Fruit fly (Drosophila melanogaster): ENCODE measurements around the gene tho2.

Gene tho2

DNA sequence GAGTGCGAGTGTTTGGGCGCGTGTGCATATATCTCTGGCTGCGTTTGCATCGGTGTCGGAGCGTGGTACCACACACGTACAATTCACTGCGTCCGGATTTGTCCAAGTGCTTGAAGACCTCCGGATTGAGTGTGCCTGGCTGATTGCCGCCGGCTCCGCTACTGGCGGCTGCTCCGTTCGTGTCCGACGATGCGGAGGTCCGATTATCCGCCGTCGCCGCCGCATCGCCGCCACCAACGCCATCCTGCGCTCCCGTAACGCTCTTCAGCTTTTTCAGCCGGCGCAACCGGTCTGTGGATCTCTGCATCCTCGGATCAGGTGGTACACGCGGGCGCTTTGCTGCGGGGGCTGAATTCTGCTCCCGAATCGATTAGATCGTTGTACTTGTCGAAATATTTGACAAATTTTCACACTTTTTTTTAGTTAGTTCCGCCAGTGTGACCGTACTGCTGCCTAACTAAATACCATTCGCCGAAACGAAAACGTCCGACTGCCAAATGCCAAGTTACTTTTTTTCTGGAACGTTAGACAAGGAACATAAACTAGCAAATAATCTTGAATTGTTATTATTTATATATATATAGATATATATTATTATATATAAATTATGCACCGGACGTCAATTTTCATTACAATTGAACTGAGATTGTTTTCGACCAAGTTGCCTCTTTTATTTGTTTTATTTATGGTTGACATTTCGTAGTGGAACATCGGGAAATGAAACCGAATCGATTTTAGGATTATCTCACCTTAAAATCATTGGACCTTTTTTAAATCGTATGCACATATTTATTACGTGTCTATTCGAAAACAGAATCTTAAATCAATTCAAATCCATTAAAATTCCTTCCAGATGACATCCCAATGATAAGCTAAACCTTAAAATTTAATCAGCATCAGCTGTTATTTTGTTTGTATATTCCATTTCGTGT lies at the start of gene tho2:
tho2 (minus strand) TSS at position 463 of the 932 bp plus-strand sequence.
- TF ChIP-seq pdm3 (GFP tag; optimal IDR thresholded peaks at IDR 0.05), result no peak
- no peak for TF ChIP-seq CG9139 (GFP tag; optimal IDR thresholded peaks at IDR 0.05)
- TF ChIP-seq OdsH (GFP tag; optimal IDR thresholded peaks at IDR 0.05), result no peak
- TF ChIP-seq Smox (GFP tag; optimal IDR thresholded peaks at IDR 0.05), result no peak
- no peak for TF ChIP-seq CG11762 (GFP tag; optimal IDR thresholded peaks at IDR 0.05; ENCODE audit: insufficient read depth)
- TF ChIP-seq CG3032 (tag; optimal IDR thresholded peaks at IDR 0.05), result no peak
- no peak for TF ChIP-seq Hr38 (GFP tag; optimal IDR thresholded peaks at IDR 0.05)
- TF ChIP-seq Hr39 (GFP tag; optimal IDR thresholded peaks at IDR 0.05), result no peak
- TF ChIP-seq CG6854 (GFP tag; optimal IDR thresholded peaks at IDR 0.05), result no peak
- TF ChIP-seq acj6 (GFP tag; optimal IDR thresholded peaks at IDR 0.05), result no peak
- no peak for TF ChIP-seq Sox102F (GFP tag; optimal IDR thresholded peaks at IDR 0.05)
- no peak for TF ChIP-seq CG32006 (GFP tag; optimal IDR thresholded peaks at IDR 0.05)
- TF ChIP-seq fkh (GFP tag; optimal IDR thresholded peaks at IDR 0.05), result no peak
- no peak for TF ChIP-seq Ets96B (tag; optimal IDR thresholded peaks at IDR 0.05)
- TF ChIP-seq CG34406 (GFP tag; optimal IDR thresholded peaks at IDR 0.05), result no peak
- TF ChIP-seq salr (GFP tag; optimal IDR thresholded peaks at IDR 0.05), result no peak

DNA sequence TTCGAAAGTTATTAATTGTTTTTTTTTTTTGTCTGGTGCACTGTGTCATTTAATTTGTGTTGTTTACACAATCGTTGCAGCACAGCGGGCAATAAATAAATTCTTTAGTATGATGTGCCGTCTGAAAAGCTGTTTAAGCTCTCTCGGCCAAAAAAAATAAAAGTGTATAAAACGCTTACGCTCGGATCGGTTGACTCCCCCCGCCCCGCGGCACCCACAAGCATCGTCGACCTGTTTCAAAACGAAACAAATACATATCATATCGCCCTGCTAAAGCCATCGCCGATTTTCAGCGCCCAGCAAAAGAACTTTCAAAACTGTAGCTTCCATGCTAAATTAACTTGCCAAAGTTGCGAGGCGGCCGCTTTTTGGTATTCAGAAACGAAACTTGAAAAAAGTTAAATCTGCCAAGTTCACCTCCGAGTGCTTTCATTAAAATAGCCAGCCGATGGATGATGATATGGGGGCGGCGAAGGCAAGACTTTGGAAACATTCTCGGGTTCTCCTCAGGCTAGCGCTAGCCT lies 49.4 kb upstream of the tho2 start:
- TF ChIP-seq net (GFP tag; optimal IDR thresholded peaks at IDR 0.05), result no peak
- TF ChIP-seq ss (GFP tag; optimal IDR thresholded peaks at IDR 0.05), result no peak
- TF ChIP-seq Blimp-1 (GFP tag; optimal IDR thresholded peaks at IDR 0.05), result peak; percentile 10
- peak; percentile 52 for TF ChIP-seq svp (GFP tag)
- peak; percentile 28 for TF ChIP-seq vri (GFP tag; optimal IDR thresholded peaks at IDR 0.05)
- peak; percentile 29 for TF ChIP-seq CG6854 (GFP tag; optimal IDR thresholded peaks at IDR 0.05)

DNA sequence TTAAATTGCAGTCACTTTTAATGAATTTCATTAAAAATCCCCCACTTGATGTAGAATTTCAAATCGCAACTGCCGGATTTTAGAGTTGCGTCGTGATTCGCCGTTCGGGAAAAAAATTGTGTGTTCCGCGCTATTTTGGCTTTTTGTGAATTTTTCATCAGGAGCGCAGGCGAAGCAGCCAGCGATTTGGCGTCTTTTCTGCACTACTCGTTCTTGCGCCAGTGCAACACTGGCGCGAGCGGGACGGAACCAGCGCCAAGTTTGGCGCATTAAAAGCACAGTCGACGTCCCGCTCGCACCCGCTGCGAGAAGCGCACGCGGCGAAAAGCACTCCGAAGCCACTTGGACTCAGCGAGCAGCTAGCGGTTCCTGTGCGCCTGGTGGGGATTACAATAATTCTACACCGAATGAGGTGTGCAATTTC lies 48.4 kb upstream of the tho2 start:
- no peak for TF ChIP-seq dac (GFP tag; optimal IDR thresholded peaks at IDR 0.05)
- TF ChIP-seq CG6276 (GFP tag; optimal IDR thresholded peaks at IDR 0.05), result peak; percentile 61
- TF ChIP-seq dsx (GFP tag; optimal IDR thresholded peaks at IDR 0.05; ENCODE audit: poor library complexity, severe bottlenecking), result peak; percentile 58
- peak; percentile 50 for TF ChIP-seq CG6808 (GFP tag; optimal IDR thresholded peaks at IDR 0.05)
- TF ChIP-seq CG8319 (GFP tag; optimal IDR thresholded peaks at IDR 0.05), result peak; percentile 56
- TF ChIP-seq fkh (GFP tag; optimal IDR thresholded peaks at IDR 0.05), result peak; percentile 53
- peak; percentile 26 for TF ChIP-seq CG34406 (GFP tag; optimal IDR thresholded peaks at IDR 0.05)
- peak; percentile 77 for TF ChIP-seq CG6854 (GFP tag; optimal IDR thresholded peaks at IDR 0.05)
- peak; percentile 12 for TF ChIP-seq CG6792 (GFP tag; optimal IDR thresholded peaks at IDR 0.05)
- no peak for TF ChIP-seq CG31627 (GFP tag; optimal IDR thresholded peaks at IDR 0.05)
- peak; percentile 20 for TF ChIP-seq Ets21C (GFP tag; optimal IDR thresholded peaks at IDR 0.05)
- TF ChIP-seq CG11902 (GFP tag; optimal IDR thresholded peaks at IDR 0.05), result no peak
- TF ChIP-seq fd59A (GFP tag; optimal IDR thresholded peaks at IDR 0.05), result peak; percentile 2
- TF ChIP-seq Sox102F (GFP tag; optimal IDR thresholded peaks at IDR 0.05), result peak; percentile 45
- TF ChIP-seq CG11294 (GFP tag; IDR thresholded peaks at IDR 0.05), result no peak
- TF ChIP-seq net (GFP tag; optimal IDR thresholded peaks at IDR 0.05), result peak; percentile 68
- no peak for TF ChIP-seq eg (GFP tag; IDR thresholded peaks at IDR 0.05)
- no peak for TF ChIP-seq Eip93F (GFP tag; optimal IDR thresholded peaks at IDR 0.05)
- TF ChIP-seq salr (GFP tag; optimal IDR thresholded peaks at IDR 0.05), result peak in 1 of 2 experiments; percentile 9
- TF ChIP-seq CG4318 (GFP tag; optimal IDR thresholded peaks at IDR 0.05), result no peak
- peak; percentile 56 for TF ChIP-seq CG7368 (GFP tag; optimal IDR thresholded peaks at IDR 0.05)
- peak; percentile 63 for TF ChIP-seq Eip75B (GFP tag; optimal IDR thresholded peaks at IDR 0.05)
- peak; percentile 89 for TF ChIP-seq svp (GFP tag)
- peak; percentile 12 for TF ChIP-seq achi (GFP tag; optimal IDR thresholded peaks at IDR 0.05)
- peak; percentile 61 for TF ChIP-seq Met (GFP tag; optimal IDR thresholded peaks at IDR 0.05)
- peak; percentile 25 for TF ChIP-seq esn (GFP tag; optimal IDR thresholded peaks at IDR 0.05)
- peak; percentile 79 for TF ChIP-seq Sox14 (GFP tag; optimal IDR thresholded peaks at IDR 0.05)
- TF ChIP-seq topi (GFP tag; optimal IDR thresholded peaks at IDR 0.05), result peak; percentile 59
- TF ChIP-seq CG10631 (GFP tag; optimal IDR thresholded peaks at IDR 0.05), result no peak
- TF ChIP-seq CG15336 (GFP tag; IDR thresholded peaks at IDR 0.05), result no peak
- no peak for TF ChIP-seq CG11762 (GFP tag; optimal IDR thresholded peaks at IDR 0.05; ENCODE audit: insufficient read depth)
- no peak for TF ChIP-seq CG8632 (GFP tag; optimal IDR thresholded peaks at IDR 0.05)

All from whole organism, prepupa.